Worm (Caenorhabditis elegans): Measurements from ENCODE around the gene dpy-19.

dpy-19 gene

DNA sequence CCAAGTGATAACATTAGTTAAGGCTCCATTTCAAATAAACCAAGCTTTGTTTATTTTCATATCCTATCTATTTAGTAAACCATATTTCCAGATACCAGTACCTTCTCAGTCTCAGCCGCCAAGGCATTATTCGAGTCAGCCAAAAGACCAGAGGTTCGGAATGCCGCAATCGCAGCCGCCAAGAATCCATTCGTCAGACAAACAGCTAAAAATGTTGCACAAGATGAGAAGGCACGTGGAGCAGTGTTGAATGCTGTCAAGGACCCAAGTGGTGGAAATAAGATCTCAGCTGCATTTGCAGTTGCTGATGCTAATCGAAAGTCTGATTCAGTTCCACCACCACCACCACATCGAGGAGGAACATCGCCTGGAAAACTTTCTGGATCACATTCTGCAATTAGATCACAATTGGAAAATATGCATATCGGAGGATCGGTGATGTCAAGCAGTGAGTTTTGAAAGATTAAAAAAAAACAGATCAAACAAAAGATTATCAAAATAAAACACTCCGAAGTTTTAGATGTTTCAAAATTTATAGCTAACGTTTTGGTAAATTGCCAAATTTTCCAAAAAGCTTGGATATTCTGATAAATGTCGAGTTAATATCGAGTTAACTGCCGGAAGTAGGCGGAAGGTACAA, 30.1 kb upstream of the dpy-19 start:
- TF ChIP-seq dmd-8 (GFP tag; IDR thresholded peaks at IDR 0.05) (no peak), aha-1 (tag) (peak; percentile 88), unc-62 (GFP tag; optimal IDR thresholded peaks at IDR 0.05 in 1 of 2) (peak in 1 of 2 experiments; percentile 98), unc-62 (tag; optimal IDR thresholded peaks at IDR 0.05) (no peak)

DNA sequence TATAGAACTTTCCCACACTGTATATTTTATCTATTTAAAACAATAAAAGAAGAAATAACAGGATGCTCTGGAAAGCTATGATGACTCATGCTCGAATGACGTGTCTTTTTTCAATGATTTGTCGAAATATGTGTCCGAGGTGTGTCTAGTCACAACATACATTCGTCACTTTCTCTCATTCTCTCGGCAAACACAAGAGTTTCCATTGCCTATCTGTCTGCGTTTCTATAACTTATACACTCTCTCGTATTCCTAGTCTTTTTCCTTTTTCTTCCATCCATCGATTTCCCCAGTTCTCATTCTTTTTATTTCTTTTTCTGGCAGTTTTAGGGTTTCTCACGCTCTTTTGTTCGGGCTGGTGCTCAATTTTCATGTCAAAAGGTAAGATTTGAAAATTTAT, 29.4 kb upstream of the dpy-19 start:
- TF ChIP-seq Y5F2A.4 (GFP tag; optimal IDR thresholded peaks at IDR 0.05): no peak
- no peak for TF ChIP-seq cey-2 (tag; optimal IDR thresholded peaks at IDR 0.05; ENCODE audit: borderline replicate concordance, insufficient read depth)
- TF ChIP-seq mep-1 (tag; optimal IDR thresholded peaks at IDR 0.05): peak; percentile 30
- TF ChIP-seq saeg-2 (GFP tag; IDR thresholded peaks at IDR 0.05): no peak
- 0 out of 2 replicates have a peak, but pooled peaks have one; percentile 8 for TF ChIP-seq lin-38 (GFP tag; IDR thresholded peaks at IDR 0.05)
- TF ChIP-seq snpc-1.2 (GFP tag; IDR thresholded peaks at IDR 0.05): no peak
- peak; percentile 61 for TF ChIP-seq mes-2 (tag; optimal IDR thresholded peaks at IDR 0.05; ENCODE audit: poor library complexity, severe bottlenecking)
- no peak for TF ChIP-seq F26F4.8 (GFP tag; conservative IDR thresholded peaks at IDR 0.05)
- TF ChIP-seq dmd-6 (GFP tag; IDR thresholded peaks at IDR 0.05): peak; percentile 54
- TF ChIP-seq daf-16 (GFP tag; optimal IDR thresholded peaks at IDR 0.05): no peak
- TF ChIP-seq daf-16 (tag; optimal IDR thresholded peaks at IDR 0.05): peak; percentile 21
- TF ChIP-seq nhr-6 (tag; optimal IDR thresholded peaks at IDR 0.05): peak; percentile 48
- peak; percentile 53 for TF ChIP-seq hlh-11 (tag; optimal IDR thresholded peaks at IDR 0.05)
- peak; percentile 94 for TF ChIP-seq nhr-28 (tag; optimal IDR thresholded peaks at IDR 0.05)
- TF ChIP-seq ama-1 (optimal IDR thresholded peaks at IDR 0.05): no peak
- no peak for TF ChIP-seq pha-4 (GFP tag; IDR thresholded peaks at IDR 0.05)
- TF ChIP-seq pha-4 (tag; optimal IDR thresholded peaks at IDR 0.05): peak; percentile 28
- no peak for TF ChIP-seq nhr-25 (tag; optimal IDR thresholded peaks at IDR 0.05; ENCODE audit: borderline replicate concordance, insufficient read depth)
- peak in 1 of 2 experiments; percentile 71 for TF ChIP-seq lsy-2 (tag; optimal IDR thresholded peaks at IDR 0.05)
- peak; percentile 47 for TF ChIP-seq hlh-30 (tag; optimal IDR thresholded peaks at IDR 0.05; ENCODE audit: insufficient read depth)
- TF ChIP-seq hif-1 (tag; optimal IDR thresholded peaks at IDR 0.05): peak in 1 of 2 experiments; percentile 12
- TF ChIP-seq dve-1 (tag; optimal IDR thresholded peaks at IDR 0.05; ENCODE audit: insufficient read depth): peak; percentile 68
- no peak for TF ChIP-seq ZK546.5 (tag; optimal IDR thresholded peaks at IDR 0.05)

- TF ChIP-seq ama-1 (optimal IDR thresholded peaks at IDR 0.05) (peak; percentile 17), nhr-237 (tag; optimal IDR thresholded peaks at IDR 0.05) (no peak)
These were observed 26.0 kb upstream of the dpy-19 start, which contains the start of gene B0303.7 for ce11 chrIII:8693322-8693721. Gene B0303.7 (plus strand): TSS chrIII:8693622.

- TF ChIP-seq hlh-30 (tag; optimal IDR thresholded peaks at IDR 0.05; ENCODE audit: insufficient read depth) (peak; percentile 90), hmg-1.1 (GFP tag; IDR thresholded peaks at IDR 0.05) (0 out of 2 replicates have a peak, but pooled peaks have one; percentile 34), ceh-28 (tag; optimal IDR thresholded peaks at IDR 0.05) (peak; percentile 47), pha-4 (GFP tag; IDR thresholded peaks at IDR 0.05) (no peak), pha-4 (tag; optimal IDR thresholded peaks at IDR 0.05) (peak; percentile 45), lsy-2 (tag; optimal IDR thresholded peaks at IDR 0.05) (peak in 1 of 2 experiments; percentile 78), T20F7.1 (GFP tag; optimal IDR thresholded peaks at IDR 0.05) (peak; percentile 52), mxl-3 (GFP tag; optimal IDR thresholded peaks at IDR 0.05) (peak; percentile 57), hlh-11 (tag; optimal IDR thresholded peaks at IDR 0.05) (peak; percentile 63), mep-1 (tag; optimal IDR thresholded peaks at IDR 0.05) (peak; percentile 82), nhr-28 (tag; optimal IDR thresholded peaks at IDR 0.05) (peak; percentile 65), ceh-32 (tag; optimal IDR thresholded peaks at IDR 0.05; ENCODE audit: poor library complexity) (no peak), daf-16 (GFP tag; optimal IDR thresholded peaks at IDR 0.05) (no peak), daf-16 (tag; optimal IDR thresholded peaks at IDR 0.05) (peak; percentile 46), D1046.2 (GFP tag; IDR thresholded peaks at IDR 0.05) (no peak), ceh-82 (tag; optimal IDR thresholded peaks at IDR 0.05) (no peak), lin-38 (GFP tag; IDR thresholded peaks at IDR 0.05) (0 out of 2 replicates have a peak, but pooled peaks have one; percentile 28), rbr-2 (tag; optimal IDR thresholded peaks at IDR 0.05) (peak; percentile 41), ZK337.2 (GFP tag; IDR thresholded peaks at IDR 0.05) (no peak), dpl-1 (GFP tag; optimal IDR thresholded peaks at IDR 0.05) (peak; percentile 7), mes-2 (tag; optimal IDR thresholded peaks at IDR 0.05; ENCODE audit: poor library complexity, severe bottlenecking) (peak; percentile 65), ztf-7 (tag; optimal IDR thresholded peaks at IDR 0.05) (peak; percentile 85), hif-1 (tag; optimal IDR thresholded peaks at IDR 0.05) (peak in 1 of 2 experiments; percentile 6), dve-1 (tag; optimal IDR thresholded peaks at IDR 0.05; ENCODE audit: insufficient read depth) (peak; percentile 48), vab-7 (GFP tag; IDR thresholded peaks at IDR 0.05) (no peak), mdl-1 (tag; optimal IDR thresholded peaks at IDR 0.05) (peak in 1 of 2 experiments; percentile 69)
These were observed 22.4 kb upstream of the dpy-19 start, which contains the start of gene B0303.4 for ce11 chrIII:8689655-8690054. Gene B0303.4 (plus strand): TSS chrIII:8689850.

Measured in whole organism, L4 larva.